Worm (Caenorhabditis elegans) whole organism, L2 larva: Measurements from ENCODE around the gene R01H2.2.

ENCODE experiments used
- ZK546.5 ChIP-seq: sonication (generic microtip); optimal IDR thresholded peaks from 2 replicates; lab custom pipeline; 2017; ENCODE audit warnings: missing biosample characterization, missing genetic modification characterization
- alr-1 ChIP-seq: fragments of 150-350 bp; optimal IDR thresholded peaks from 2 replicates; lab custom pipeline; 2014; ENCODE audit warnings: missing biosample characterization, missing genetic modification characterization
- aly-2 ChIP-seq: fragments of 150-350 bp; optimal IDR thresholded peaks from 2 replicates; lab custom pipeline; 2014; ENCODE audit warnings: missing biosample characterization, missing genetic modification characterization
- ama-1 ChIP-seq: fragments of 150-350 bp; optimal IDR thresholded peaks from 2 replicates; lab custom pipeline; 2018; ENCODE audit warnings: inconsistent platforms
- dmd-4 ChIP-seq: sonication (generic microtip); optimal IDR thresholded peaks from 2 replicates; lab custom pipeline; 2017; ENCODE audit warnings: missing biosample characterization, missing genetic modification characterization
- egl-27 ChIP-seq: sonication (generic microtip); optimal IDR thresholded peaks from 3 replicates; lab custom pipeline; 2017; ENCODE audit warnings: missing biosample characterization, missing genetic modification reagents, missing genetic modification characterization
- fos-1 ChIP-seq: fragments of 150-350 bp; optimal IDR thresholded peaks from 2 replicates; lab custom pipeline; 2014; ENCODE audit warnings: missing biosample characterization, missing genetic modification characterization
- nhr-21 ChIP-seq: fragments of 150-350 bp; optimal IDR thresholded peaks from 2 replicates; lab custom pipeline; 2014; ENCODE audit warnings: missing biosample characterization, missing genetic modification characterization
- nhr-25 ChIP-seq: fragments of 150-350 bp; sonication (generic microtip); optimal IDR thresholded peaks from 3 replicates; lab custom pipeline; 2014; ENCODE audit warnings: missing biosample characterization, missing genetic modification characterization
- nhr-6 ChIP-seq: fragments of 150-350 bp; optimal IDR thresholded peaks from 2 replicates; lab custom pipeline; 2014; ENCODE audit warnings: missing biosample characterization, missing genetic modification characterization
- unc-62 ChIP-seq: fragments of 150-350 bp; optimal IDR thresholded peaks from 2 replicates; lab custom pipeline; 2014; ENCODE audit warnings: missing biosample characterization, missing genetic modification reagents, missing genetic modification characterization

DNA sequence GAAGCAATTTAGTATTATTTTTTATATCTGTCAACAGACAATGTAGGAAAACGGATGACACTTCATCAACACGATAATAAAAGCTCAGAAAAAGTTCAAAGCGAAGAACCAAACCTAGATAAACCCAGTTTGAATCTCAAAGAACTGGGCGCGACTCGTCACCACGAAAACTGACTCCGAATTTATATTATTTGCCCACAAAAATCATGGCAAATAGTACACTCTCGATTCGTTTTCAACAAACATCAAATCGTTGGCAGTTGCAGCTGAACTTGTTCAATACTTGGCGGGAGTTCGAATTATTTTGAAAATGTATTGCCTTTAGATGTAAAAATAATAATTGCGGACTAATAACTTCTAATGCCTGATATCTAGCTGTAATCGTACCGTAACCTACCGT lies 26.8 kb downstream of the R01H2.2 start:
- TF ChIP-seq nhr-25 (tag; lab: Kevin White, UChicago) (no peak), dmd-4 (tag; lab: Kevin White, UChicago) (no peak), nhr-21 (tag; lab: Kevin White, UChicago) (no peak), alr-1 (tag; lab: Kevin White, UChicago) (no peak), nhr-6 (tag; lab: Kevin White, UChicago) (no peak), egl-27 (tag; lab: Kevin White, UChicago) (no peak), ZK546.5 (tag; lab: Kevin White, UChicago) (no peak), aly-2 (no peak), unc-62 (GFP tag; lab: Kevin White, UChicago) (no peak), ama-1 (lab: Kevin White, UChicago) (no peak), fos-1 (tag; lab: Kevin White, UChicago) (no peak)
